Fruit fly (Drosophila melanogaster) whole organism, embryonic: ENCODE results near the gene CG31102.

Experiments
- CG10543 ChIP-seq: fragments of 200-800 bp; sonication (Bioruptor generic); optimal IDR thresholded peaks from 3 replicates; lab custom pipeline; 2017; ENCODE audit warnings: missing biosample characterization, mild to moderate bottlenecking, missing genetic modification characterization, moderate library complexity
- CG10565 ChIP-seq: fragments of 200-800 bp; sonication (Bioruptor generic); optimal IDR thresholded peaks from 3 replicates; lab custom pipeline; 2016; ENCODE audit warnings: missing biosample characterization, mild to moderate bottlenecking, missing genetic modification characterization
- CG11456 ChIP-seq: fragments of 200-800 bp; sonication (Bioruptor generic); IDR thresholded peaks from 3 replicates; pipeline ENCODE4 v1.3.6; 2022; ENCODE audit warnings: missing biosample characterization, missing genetic modification characterization
- CG11504 ChIP-seq: fragments of 200-800 bp; sonication (Bioruptor generic); optimal IDR thresholded peaks from 3 replicates; lab custom pipeline; 2019; ENCODE audit warnings: missing biosample characterization, mild to moderate bottlenecking, missing genetic modification characterization, moderate library complexity
- CG12155 ChIP-seq: fragments of 200-800 bp; sonication (Bioruptor generic); optimal IDR thresholded peaks from 3 replicates; lab custom pipeline; 2016; ENCODE audit warnings: missing biosample characterization, missing genetic modification characterization
- CG12769 ChIP-seq: fragments of 200-800 bp; sonication (Bioruptor generic); optimal IDR thresholded peaks from 2 replicates; lab custom pipeline; 2019; ENCODE audit warnings: missing biosample characterization, mild to moderate bottlenecking, missing genetic modification characterization, moderate library complexity
- CG13287 ChIP-seq: fragments of 200-800 bp; sonication (Bioruptor generic); IDR thresholded peaks from 2 replicates; pipeline ENCODE4 v1.3.6; 2022; ENCODE audit warnings: missing biosample characterization, missing genetic modification characterization; ENCODE audit not compliant: partially characterized antibody
- CG13296 ChIP-seq: fragments of 200-800 bp; sonication (Bioruptor generic); optimal IDR thresholded peaks from 3 replicates; lab custom pipeline; 2018; ENCODE audit warnings: missing biosample characterization, mild to moderate bottlenecking, missing genetic modification characterization
- CG14860 ChIP-seq: fragments of 200-800 bp; sonication (Bioruptor generic); IDR thresholded peaks from 3 replicates; pipeline ENCODE4 v1.3.6; 2022; ENCODE audit warnings: missing biosample characterization, missing genetic modification characterization; ENCODE audit not compliant: partially characterized antibody
- CG15073 ChIP-seq: fragments of 200-800 bp; sonication (Bioruptor generic); optimal IDR thresholded peaks from 2 replicates; lab custom pipeline; 2016; ENCODE audit warnings: missing biosample characterization, missing genetic modification characterization
- CG16813 ChIP-seq: fragments of 200-800 bp; sonication (Bioruptor generic); IDR thresholded peaks from 3 replicates; pipeline ENCODE4 v1.3.6; 2022; ENCODE audit warnings: missing biosample characterization, missing genetic modification characterization; ENCODE audit not compliant: partially characterized antibody
- CG17359 ChIP-seq: fragments of 200-800 bp; sonication (Bioruptor generic); optimal IDR thresholded peaks from 3 replicates; lab custom pipeline; 2018; ENCODE audit warnings: missing biosample characterization, mild to moderate bottlenecking, missing genetic modification characterization, moderate library complexity
- CG17612 ChIP-seq: fragments of 200-800 bp; sonication (Bioruptor generic); IDR thresholded peaks from 2 replicates; pipeline ENCODE4 v1.3.6; 2022; ENCODE audit warnings: missing biosample characterization, missing genetic modification characterization
- CG2116 ChIP-seq: fragments of 200-800 bp; sonication (Bioruptor generic); optimal IDR thresholded peaks from 3 replicates; lab custom pipeline; 2018; ENCODE audit warnings: missing biosample characterization, mild to moderate bottlenecking, missing genetic modification characterization
- CG2120 ChIP-seq: fragments of 200-800 bp; sonication (Bioruptor generic); optimal IDR thresholded peaks from 3 replicates; lab custom pipeline; 2016; ENCODE audit warnings: missing biosample characterization, missing genetic modification characterization
- CG30431 ChIP-seq: fragments of 200-800 bp; sonication (Bioruptor generic); optimal IDR thresholded peaks from 2 replicates; lab custom pipeline; 2017; ENCODE audit warnings: missing biosample characterization, missing genetic modification characterization
- CG34422 ChIP-seq: fragments of 200-800 bp; sonication (Bioruptor generic); IDR thresholded peaks from 3 replicates; pipeline ENCODE4 v1.3.6; 2022; ENCODE audit warnings: missing biosample characterization, missing genetic modification characterization
- CG3838 ChIP-seq: fragments of 200-800 bp; sonication (Bioruptor generic); optimal IDR thresholded peaks from 3 replicates; lab custom pipeline; 2016; ENCODE audit warnings: missing biosample characterization, missing genetic modification characterization
- CG43689 ChIP-seq: fragments of 200-800 bp; sonication (Bioruptor generic); IDR thresholded peaks from 2 replicates; pipeline ENCODE4 v1.3.6; 2022; ENCODE audit warnings: missing biosample characterization, missing genetic modification characterization
- CG4820 ChIP-seq: fragments of 200-800 bp; sonication (Bioruptor generic); optimal IDR thresholded peaks from 3 replicates; lab custom pipeline; 2016; ENCODE audit warnings: missing biosample characterization, missing genetic modification characterization
- CG6272 ChIP-seq: fragments of 200-800 bp; sonication (Bioruptor generic); IDR thresholded peaks from 2 replicates; pipeline ENCODE4 v1.3.6; 2022; ENCODE audit warnings: missing biosample characterization, missing genetic modification characterization
- CG6854 ChIP-seq: fragments of 200-800 bp; sonication (Bioruptor generic); optimal IDR thresholded peaks from 3 replicates; lab custom pipeline; 2017; ENCODE audit warnings: missing biosample characterization, mild to moderate bottlenecking, missing genetic modification characterization
- CG7357 ChIP-seq: fragments of 200-800 bp; sonication (Bioruptor generic); IDR thresholded peaks from 3 replicates; pipeline ENCODE4 v1.3.6; 2022; ENCODE audit warnings: missing biosample characterization, missing genetic modification characterization
- CG8290 ChIP-seq, 3 experiments: fragments of 200-800 bp; sonication (Bioruptor generic); optimal IDR thresholded peaks; 2 replicates each; lab custom pipeline; 2016 to 2019; ENCODE audit warnings: missing biosample characterization in 3 of 3, missing genetic modification characterization in 3 of 3, mild to moderate bottlenecking in 2 of 3, moderate library complexity in 1 of 3
- CG9609 ChIP-seq: fragments of 200-800 bp; sonication (Bioruptor generic); optimal IDR thresholded peaks from 3 replicates; lab custom pipeline; 2016; ENCODE audit warnings: missing biosample characterization, missing genetic modification characterization
- Dref ChIP-seq: fragments of 200-800 bp; sonication (Bioruptor generic); IDR thresholded peaks from 2 replicates; pipeline ENCODE4 v1.3.6; 2022; ENCODE audit warnings: missing biosample characterization, missing genetic modification characterization
- ERR ChIP-seq: fragments of 200-800 bp; sonication (Bioruptor generic); optimal IDR thresholded peaks from 2 replicates; lab custom pipeline; 2016; ENCODE audit warnings: missing biosample characterization, missing genetic modification characterization
- Elba2 ChIP-seq: fragments of 200-800 bp; sonication (Bioruptor generic); optimal IDR thresholded peaks from 3 replicates; lab custom pipeline; 2016; ENCODE audit warnings: missing biosample characterization, missing genetic modification characterization
- Ets65A ChIP-seq: fragments of 200-800 bp; sonication (Bioruptor generic); peaks from one replicate; lab custom pipeline; 2016; ENCODE audit warnings: missing biosample characterization, missing genetic modification characterization
- HmgD ChIP-seq: fragments of 200-800 bp; sonication (Bioruptor generic); optimal IDR thresholded peaks from 3 replicates; lab custom pipeline; 2016; ENCODE audit warnings: missing biosample characterization, missing genetic modification characterization
- Hr3 ChIP-seq: fragments of 200-800 bp; sonication (Bioruptor generic); optimal IDR thresholded peaks from 3 replicates; lab custom pipeline; 2016; ENCODE audit warnings: missing biosample characterization, missing genetic modification characterization
- Max ChIP-seq: fragments of 200-800 bp; sonication (Bioruptor generic); optimal IDR thresholded peaks from 2 replicates; lab custom pipeline; 2016; ENCODE audit warnings: missing biosample characterization, mild to moderate bottlenecking, missing genetic modification characterization
- NK7.1 ChIP-seq: fragments of 200-800 bp; sonication (Bioruptor generic); optimal IDR thresholded peaks from 3 replicates; lab custom pipeline; 2016; ENCODE audit warnings: missing biosample characterization, missing genetic modification characterization
- Pdp1 ChIP-seq, 2 experiments: fragments of 200-800 bp; sonication (Bioruptor generic); optimal IDR thresholded peaks; 3 replicates each; lab custom pipeline; 2016; ENCODE audit warnings: missing biosample characterization in 2 of 2, missing genetic modification characterization in 2 of 2, mild to moderate bottlenecking in 1 of 2, moderate library complexity in 1 of 2
- Ptx1 ChIP-seq: fragments of 200-800 bp; sonication (Bioruptor generic); IDR thresholded peaks from 2 replicates; pipeline ENCODE4 v1.3.6; 2022; ENCODE audit warnings: missing biosample characterization, missing genetic modification characterization
- Rx ChIP-seq: fragments of 200-800 bp; sonication (Bioruptor generic); IDR thresholded peaks from 2 replicates; pipeline ENCODE4 v1.3.6; 2022; ENCODE audit warnings: missing biosample characterization, missing genetic modification characterization
- Sox100B ChIP-seq: fragments of 200-800 bp; sonication (Bioruptor generic); optimal IDR thresholded peaks from 3 replicates; lab custom pipeline; 2018; ENCODE audit warnings: missing biosample characterization, mild to moderate bottlenecking, missing genetic modification characterization
- Vsx1 ChIP-seq: fragments of 200-800 bp; sonication (Bioruptor generic); optimal IDR thresholded peaks from 2 replicates; lab custom pipeline; 2017; ENCODE audit warnings: missing biosample characterization, mild to moderate bottlenecking, missing genetic modification characterization, missing genetic modification reagents
- chinmo ChIP-seq: fragments of 200-800 bp; sonication (Bioruptor generic); IDR thresholded peaks from 4 replicates; pipeline ENCODE4 v1.3.6; 2022; ENCODE audit warnings: missing biosample characterization, missing genetic modification characterization; ENCODE audit not compliant: partially characterized antibody
- cwo ChIP-seq: fragments of 200-800 bp; sonication (Bioruptor generic); optimal IDR thresholded peaks from 3 replicates; lab custom pipeline; 2017; ENCODE audit warnings: missing biosample characterization, missing genetic modification characterization, mild to moderate bottlenecking, moderate library complexity, missing genetic modification reagents
- esg ChIP-seq: fragments of 200-800 bp; sonication (Bioruptor generic); conservative IDR thresholded peaks from 2 replicates; pipeline ENCODE4 v1.3.6; 2022; ENCODE audit warnings: missing biosample characterization, missing genetic modification characterization
- exex ChIP-seq: fragments of 200-800 bp; sonication (Bioruptor generic); optimal IDR thresholded peaks from 4 replicates; lab custom pipeline; 2018; ENCODE audit warnings: missing biosample characterization, mild to moderate bottlenecking, missing genetic modification characterization, moderate library complexity
- gce ChIP-seq: fragments of 200-800 bp; sonication (Bioruptor generic); IDR thresholded peaks from 3 replicates; pipeline ENCODE4 v1.3.6; 2022; ENCODE audit warnings: missing biosample characterization, missing genetic modification characterization
- jing ChIP-seq: fragments of 200-800 bp; sonication (Bioruptor generic); optimal IDR thresholded peaks from 2 replicates; lab custom pipeline; 2018; ENCODE audit warnings: missing biosample characterization, mild to moderate bottlenecking, missing genetic modification characterization
- lbe ChIP-seq: fragments of 200-800 bp; sonication (Bioruptor generic); optimal IDR thresholded peaks from 2 replicates; lab custom pipeline; 2016; ENCODE audit warnings: missing biosample characterization, mild to moderate bottlenecking, missing genetic modification characterization
- otp ChIP-seq: fragments of 200-800 bp; sonication (Bioruptor generic); IDR thresholded peaks from 3 replicates; pipeline ENCODE4, ENCODE4 v1.3.6; 2022; ENCODE audit warnings: missing biosample characterization, missing genetic modification characterization
- ro ChIP-seq: fragments of 200-800 bp; sonication (Bioruptor generic); IDR thresholded peaks from 2 replicates; pipeline ENCODE4 v1.3.6; 2022; ENCODE audit warnings: missing biosample characterization, missing genetic modification characterization
- sug ChIP-seq: fragments of 200-800 bp; optimal IDR thresholded peaks from 2 replicates; lab custom pipeline; 2019; ENCODE audit warnings: missing biosample characterization, mild to moderate bottlenecking, missing genetic modification characterization, moderate library complexity

The CG31102 gene

DNA sequence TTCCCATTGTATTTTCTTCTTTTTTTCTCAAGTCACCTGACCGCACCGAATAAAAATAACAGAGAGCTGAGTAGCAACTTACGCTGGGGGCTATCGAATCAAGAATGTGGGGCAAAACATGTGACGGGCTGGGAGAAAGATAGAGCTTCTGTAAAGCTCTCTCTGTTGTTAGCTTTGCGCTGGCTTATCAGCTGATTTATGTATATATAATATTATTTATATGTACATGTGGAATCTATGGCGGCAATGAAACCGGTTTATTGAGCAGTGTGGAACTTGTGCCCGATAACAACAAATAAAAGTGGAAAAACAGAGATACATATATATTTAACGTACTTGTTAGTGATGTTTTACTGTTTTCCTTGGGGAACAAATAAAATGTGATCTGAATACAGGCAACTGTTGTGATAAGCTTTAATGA lies 2.5 kb downstream of the CG31102 start, which contains the start of gene CG31098 (continued):
- TF ChIP-seq cwo (GFP tag; lab: Kevin White, UChicago) = peak; percentile 62
- no peak for TF ChIP-seq gce (GFP tag; lab: Robert Waterston, UW)
- no peak for TF ChIP-seq CG11504
- TF ChIP-seq CG6854 = peak; percentile 41
- peak; percentile 63; the same call in 1 of the 2 replicates for TF ChIP-seq CG13287
- no peak for TF ChIP-seq CG10565 (GFP tag; lab: Kevin White, UChicago)
- no peak for TF ChIP-seq CG7357 (GFP tag; lab: Robert Waterston, UW)
- no peak for TF ChIP-seq CG8290 (GFP tag; optimal IDR thresholded peaks at IDR 0.05; lab: Kevin White, UChicago)
- TF ChIP-seq CG8290 (tag; optimal IDR thresholded peaks at IDR 0.05; lab: Kevin White, UChicago) = peak in 1 of 2 experiments; percentile 11
- TF ChIP-seq Elba2 (GFP tag; lab: Kevin White, UChicago) = no peak
- TF ChIP-seq CG12769 (tag; lab: Kevin White, UChicago) = peak; percentile 39

DNA sequence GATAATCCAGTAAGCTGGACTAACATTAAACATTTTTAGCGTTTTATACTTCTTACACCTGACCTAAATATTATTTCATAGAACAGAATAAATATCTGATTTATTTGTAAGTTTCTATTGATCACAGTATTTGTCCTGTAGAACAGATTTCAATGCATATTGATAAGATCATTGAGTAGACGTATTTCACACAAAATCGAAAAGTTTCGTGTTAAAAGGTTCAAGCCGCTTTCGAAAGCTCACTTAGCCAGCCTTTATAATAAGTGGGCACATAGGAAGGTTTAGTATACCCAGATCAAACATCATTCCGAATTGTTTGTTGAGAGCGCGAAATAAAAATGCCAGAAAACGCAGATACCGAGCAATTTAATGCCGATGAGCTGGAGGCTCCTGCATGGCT lies 5.8 kb downstream of the CG31102 start, which contains the start of gene CG11893:
CG11893 (plus strand) TSS at position 301 of the 400 bp plus-strand sequence.
- TF ChIP-seq Ets65A (GFP tag; lab: Kevin White, UChicago) = no peak
- TF ChIP-seq CG10543 (GFP tag; lab: Kevin White, UChicago) = no peak
- TF ChIP-seq CG3838 (GFP tag; lab: Kevin White, UChicago) = no peak
- TF ChIP-seq ERR (GFP tag; lab: Kevin White, UChicago) = no peak
- no peak for TF ChIP-seq otp (GFP tag; lab: Robert Waterston, UW)
- no peak for TF ChIP-seq CG8290 (GFP tag; optimal IDR thresholded peaks at IDR 0.05; lab: Kevin White, UChicago)
- no peak for TF ChIP-seq CG8290 (tag; optimal IDR thresholded peaks at IDR 0.05; lab: Kevin White, UChicago)
- TF ChIP-seq CG17359 = no peak
- TF ChIP-seq Hr3 = no peak
- no peak for TF ChIP-seq lbe (GFP tag; lab: Kevin White, UChicago)
- no peak for TF ChIP-seq Max (GFP tag; lab: Kevin White, UChicago)
- TF ChIP-seq Pdp1 (GFP tag; optimal IDR thresholded peaks at IDR 0.05; lab: Kevin White, UChicago) = no peak
- TF ChIP-seq CG6272 (GFP tag; lab: Robert Waterston, UW) = no peak
- no peak for TF ChIP-seq HmgD
- no peak for TF ChIP-seq CG9609 (GFP tag; lab: Kevin White, UChicago)

DNA sequence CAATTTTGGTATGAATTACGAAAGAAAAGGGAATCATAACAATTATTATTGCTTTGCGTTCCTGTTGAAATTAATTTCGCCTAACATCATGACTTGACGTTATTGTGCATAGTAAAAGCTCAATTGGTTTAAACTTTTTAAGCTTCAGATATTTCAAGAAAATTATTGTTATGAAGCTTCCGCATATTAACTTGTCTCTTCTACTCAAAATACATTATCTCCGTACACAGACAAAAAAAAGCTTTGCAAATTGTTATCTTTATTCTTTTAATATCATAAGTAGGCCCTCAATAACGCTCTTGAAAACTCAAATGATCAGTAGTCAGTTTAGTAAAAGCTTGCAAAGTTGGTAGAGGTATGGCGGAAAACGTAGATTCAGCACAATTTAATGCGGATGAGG lies 8.3 kb downstream of the CG31102 start, which contains the start of gene CG13658:
CG13658 (plus strand) TSS at position 347 of the 400 bp plus-strand sequence.
- no peak for TF ChIP-seq CG15073 (GFP tag; lab: Kevin White, UChicago)
- TF ChIP-seq CG13296 = no peak
- TF ChIP-seq esg (GFP tag; lab: Robert Waterston, UW) = no peak
- no peak for TF ChIP-seq CG17612 (GFP tag; lab: Robert Waterston, UW)
- no peak for TF ChIP-seq jing (GFP tag; lab: Kevin White, UChicago)
- TF ChIP-seq sug (tag; lab: Kevin White, UChicago) = peak; percentile 29
- TF ChIP-seq Ptx1 (GFP tag; lab: Robert Waterston, UW) = no peak
- no peak for TF ChIP-seq CG34422 (GFP tag; lab: Robert Waterston, UW)
- no peak for TF ChIP-seq CG4820 (GFP tag; lab: Kevin White, UChicago)
- TF ChIP-seq ro (GFP tag; lab: Robert Waterston, UW) = no peak
- no peak for TF ChIP-seq NK7.1
- no peak for TF ChIP-seq Dref (GFP tag; lab: Robert Waterston, UW)
- no peak for TF ChIP-seq Rx
- TF ChIP-seq CG14860 (GFP tag; lab: Robert Waterston, UW) = no peak
- TF ChIP-seq exex (tag; lab: Kevin White, UChicago) = peak; percentile 69
- no peak for TF ChIP-seq Vsx1 (GFP tag; lab: Kevin White, UChicago)
- no peak for TF ChIP-seq Sox100B (GFP tag; lab: Kevin White, UChicago)
- TF ChIP-seq CG2116 (GFP tag; lab: Kevin White, UChicago) = no peak
- no peak for TF ChIP-seq CG12769 (tag; lab: Kevin White, UChicago)
- TF ChIP-seq CG12155 (GFP tag; lab: Kevin White, UChicago) = no peak
- no peak for TF ChIP-seq CG2120 (GFP tag; lab: Kevin White, UChicago)
- TF ChIP-seq CG11456 (GFP tag; lab: Robert Waterston, UW) = no peak
- 0 out of 4 replicates have a peak, but pooled peaks have one; percentile 17 for TF ChIP-seq chinmo (GFP tag; lab: Robert Waterston, UW)
- no peak for TF ChIP-seq CG16813
- TF ChIP-seq CG30431 (GFP tag; lab: Kevin White, UChicago) = no peak
- TF ChIP-seq CG43689 (GFP tag; lab: Robert Waterston, UW) = no peak
